Worm (Caenorhabditis elegans): Measurements from ENCODE around the gene Y48A6B.7.

- TF ChIP-seq mep-1 (tag; optimal IDR thresholded peaks at IDR 0.05) (no peak), flh-1 (GFP tag; optimal IDR thresholded peaks at IDR 0.05) (no peak), snpc-4 (tag; optimal IDR thresholded peaks at IDR 0.05) (no peak), lin-13 (tag; optimal IDR thresholded peaks at IDR 0.05) (no peak), pha-4 (tag; optimal IDR thresholded peaks at IDR 0.05) (no peak), sem-2 (GFP tag; optimal IDR thresholded peaks at IDR 0.05) (no peak)
Observed at ce11 chrIII:10994085-10994484, 32.3 kb downstream of the Y48A6B.7 start.

Data from whole organism, mixed stage, embryonic.